Worm (Caenorhabditis elegans) whole organism, late embryonic: ENCODE measurements around the gene nhr-239.

ENCODE experiments used
- dmd-4 ChIP-seq: sonication (generic microtip); optimal IDR thresholded peaks from 2 replicates; lab custom pipeline; 2016; ENCODE audit warnings: borderline replicate concordance, missing genetic modification characterization, missing compliant biosample characterization
- hlh-30 ChIP-seq: sonication (generic microtip); optimal IDR thresholded peaks from 2 replicates; lab custom pipeline; 2017; ENCODE audit warnings: antibody characterized with exemption, missing genetic modification characterization, missing compliant biosample characterization; ENCODE audit not compliant: insufficient read depth
- npax-4 ChIP-seq: sonication (generic microtip); optimal IDR thresholded peaks from 2 replicates; lab custom pipeline; 2016; ENCODE audit warnings: missing genetic modification characterization, missing compliant biosample characterization

ce11 chrIII:2577982-2578381 is 16.5 kb downstream of the nhr-239 start:
- TF ChIP-seq npax-4 (tag; lab: Kevin White, UChicago), result no peak
- TF ChIP-seq hlh-30 (tag; lab: Kevin White, UChicago), result no peak
- TF ChIP-seq dmd-4 (tag; lab: Kevin White, UChicago), result no peak
